Worm (Caenorhabditis elegans) whole organism, L4 larva: Measurements from ENCODE around the gene DH11.5.

Source experiments
- F10B5.3 ChIP-seq: sonication (generic microtip); optimal IDR thresholded peaks from 2 replicates; lab custom pipeline; 2016; ENCODE audit warnings: mild to moderate bottlenecking, missing genetic modification characterization, missing compliant biosample characterization
- F44E2.7 ChIP-seq: fragments of 200-800 bp; sonication (Bioruptor generic); IDR thresholded peaks from 2 replicates; pipeline ENCODE4 v2.1.2; 2022; ENCODE audit warnings: missing genetic modification characterization, missing compliant biosample characterization
- R02D3.7 ChIP-seq: fragments of 150-350 bp; sonication (generic microtip); optimal IDR thresholded peaks from 3 replicates; lab custom pipeline; 2014; ENCODE audit warnings: missing biosample characterization, missing genetic modification characterization
- T20F7.1 ChIP-seq: fragments of 200-800 bp; sonication (Bioruptor generic); optimal IDR thresholded peaks from 2 replicates; lab custom pipeline; 2018; ENCODE audit warnings: mild to moderate bottlenecking, missing genetic modification characterization, missing compliant biosample characterization
- Y48G9A.11 ChIP-seq: fragments of 200-800 bp; sonication (Bioruptor generic); IDR thresholded peaks from 2 replicates; pipeline ENCODE4 v1.3.6; 2022; ENCODE audit warnings: missing genetic modification reagents, missing genetic modification characterization, missing compliant biosample characterization
- ZK546.5 ChIP-seq, 2 experiments: sonication (generic microtip); optimal IDR thresholded peaks; 2 replicates each; lab custom pipeline; 2017; ENCODE audit warnings: missing biosample characterization in 2 of 2, missing genetic modification characterization in 2 of 2
- arid-1 ChIP-seq: fragments of 200-800 bp; sonication (Bioruptor generic); conservative IDR thresholded peaks from 2 replicates; pipeline ENCODE4 v1.3.6; 2022; ENCODE audit warnings: missing genetic modification reagents, missing genetic modification characterization, missing compliant biosample characterization
- ceh-28 ChIP-seq: fragments of 150-350 bp; optimal IDR thresholded peaks from 2 replicates; lab custom pipeline; 2014; ENCODE audit warnings: missing biosample characterization, missing genetic modification reagents, missing genetic modification characterization
- ceh-32 ChIP-seq: sonication (generic microtip); optimal IDR thresholded peaks from 2 replicates; lab custom pipeline; 2016; ENCODE audit warnings: mild to moderate bottlenecking, missing genetic modification characterization, missing compliant biosample characterization; ENCODE audit not compliant: poor library complexity
- ceh-44 ChIP-seq: fragments of 200-800 bp; sonication (Bioruptor generic); IDR thresholded peaks from 2 replicates; pipeline ENCODE4 v1.3.6; 2022; ENCODE audit warnings: missing genetic modification reagents, missing genetic modification characterization, missing compliant biosample characterization
- ceh-62 ChIP-seq: sonication (generic microtip); optimal IDR thresholded peaks from 2 replicates; lab custom pipeline; 2017; ENCODE audit warnings: missing biosample characterization, missing genetic modification characterization
- cey-2 ChIP-seq: sonication (generic microtip); optimal IDR thresholded peaks from 3 replicates; lab custom pipeline; 2017; ENCODE audit warnings: missing genetic modification characterization, mild to moderate bottlenecking, missing compliant biosample characterization, antibody characterized with exemption, borderline replicate concordance; ENCODE audit not compliant: insufficient read depth
- daf-12 ChIP-seq: fragments of 150-350 bp; optimal IDR thresholded peaks from 2 replicates; lab custom pipeline; 2014; ENCODE audit warnings: missing biosample characterization, missing genetic modification reagents, missing genetic modification characterization
- dmd-9 ChIP-seq: fragments of 200-800 bp; sonication (Bioruptor generic); IDR thresholded peaks from 2 replicates; pipeline ENCODE4 v1.3.6; 2022; ENCODE audit warnings: missing genetic modification reagents, missing genetic modification characterization, missing compliant biosample characterization
- egl-43 ChIP-seq: fragments of 200-800 bp; sonication (Bioruptor generic); IDR thresholded peaks from 2 replicates; pipeline ENCODE4 v1.3.6; 2022; ENCODE audit warnings: missing genetic modification reagents, missing genetic modification characterization, missing compliant biosample characterization
- fkh-10 ChIP-seq: fragments of 150-350 bp; optimal IDR thresholded peaks from 2 replicates; lab custom pipeline; 2014; ENCODE audit warnings: missing biosample characterization, missing genetic modification reagents, missing genetic modification characterization
- gei-8 ChIP-seq: fragments of 200-800 bp; sonication (Bioruptor generic); optimal IDR thresholded peaks from 2 replicates; lab custom pipeline; 2018; ENCODE audit warnings: mild to moderate bottlenecking, missing genetic modification characterization, missing compliant biosample characterization
- hlh-11 ChIP-seq: fragments of 200-800 bp; sonication (Bioruptor generic); optimal IDR thresholded peaks from 2 replicates; lab custom pipeline; 2018; ENCODE audit warnings: mild to moderate bottlenecking, missing genetic modification characterization, missing compliant biosample characterization
- hmg-1.1 ChIP-seq: fragments of 200-800 bp; sonication (Bioruptor generic); IDR thresholded peaks from 2 replicates; pipeline ENCODE4 v1.3.6; 2022; ENCODE audit warnings: missing genetic modification reagents, missing genetic modification characterization, missing compliant biosample characterization
- jun-1 ChIP-seq: fragments of 150-350 bp; optimal IDR thresholded peaks from 2 replicates; lab custom pipeline; 2014; ENCODE audit warnings: missing biosample characterization, missing genetic modification reagents, missing genetic modification characterization
- lim-7 ChIP-seq: fragments of 200-800 bp; sonication (Bioruptor generic); IDR thresholded peaks from 2 replicates; pipeline ENCODE4 v1.3.6; 2022; ENCODE audit warnings: missing genetic modification characterization, missing compliant biosample characterization
- lin-1 ChIP-seq: fragments of 200-800 bp; sonication (Bioruptor generic); IDR thresholded peaks from 2 replicates; pipeline ENCODE4 v1.3.6; 2022; ENCODE audit warnings: missing genetic modification reagents, missing genetic modification characterization, missing compliant biosample characterization
- lin-15B ChIP-seq: fragments of 150-350 bp; sonication (generic microtip); optimal IDR thresholded peaks from 3 replicates; lab custom pipeline; 2014; ENCODE audit warnings: missing biosample characterization, missing genetic modification characterization
- lin-29 ChIP-seq: fragments of 200-800 bp; sonication (Bioruptor generic); IDR thresholded peaks from 2 replicates; pipeline ENCODE4 v1.3.6; 2022; ENCODE audit warnings: missing genetic modification reagents, missing genetic modification characterization, missing compliant biosample characterization
- lin-39 ChIP-seq: fragments of 150-350 bp; optimal IDR thresholded peaks from 2 replicates; lab custom pipeline; 2014; ENCODE audit warnings: missing biosample characterization, missing genetic modification reagents, missing genetic modification characterization
- lir-3 ChIP-seq: sonication (generic microtip); optimal IDR thresholded peaks from 2 replicates; lab custom pipeline; 2016; ENCODE audit warnings: mild to moderate bottlenecking, missing genetic modification characterization, missing compliant biosample characterization
- mdl-1 ChIP-seq, 2 experiments: fragments of 150-350 bp in 1 of 2; sonication (generic microtip) in 1 of 2; optimal IDR thresholded peaks; 2 replicates each; lab custom pipeline; 2014 to 2017; ENCODE audit warnings: missing biosample characterization in 2 of 2, missing genetic modification characterization in 2 of 2
- mep-1 ChIP-seq: fragments of 150-350 bp; sonication (generic microtip); optimal IDR thresholded peaks from 3 replicates; lab custom pipeline; 2014; ENCODE audit warnings: missing biosample characterization, missing genetic modification characterization
- nhr-111 ChIP-seq: fragments of 200-800 bp; sonication (Bioruptor generic); optimal IDR thresholded peaks from 2 replicates; lab custom pipeline; 2018; ENCODE audit warnings: mild to moderate bottlenecking, missing genetic modification characterization, missing compliant biosample characterization
- nhr-237 ChIP-seq: sonication (generic microtip); optimal IDR thresholded peaks from 2 replicates; lab custom pipeline; 2017; ENCODE audit warnings: missing biosample characterization, missing genetic modification characterization
- nhr-48 ChIP-seq: sonication (generic microtip); optimal IDR thresholded peaks from 2 replicates; lab custom pipeline; 2016; ENCODE audit warnings: mild to moderate bottlenecking, missing genetic modification characterization, missing compliant biosample characterization
- nhr-76 ChIP-seq: fragments of 150-350 bp; optimal IDR thresholded peaks from 2 replicates; lab custom pipeline; 2014; ENCODE audit warnings: missing biosample characterization, missing genetic modification characterization
- pha-4 ChIP-seq, 2 experiments: fragments of 150-350 bp in 1 of 2; fragments of 200-800 bp in 1 of 2; sonication (Bioruptor generic) in 1 of 2; IDR thresholded peaks in 1 of 2; optimal IDR thresholded peaks in 1 of 2; 2 replicates each; pipeline versions ENCODE4 v1.3.6 to Lab custom; 2014 to 2022; ENCODE audit warnings: missing genetic modification characterization in 2 of 2, missing genetic modification reagents in 2 of 2, missing biosample characterization in 1 of 2, missing compliant biosample characterization in 1 of 2
- php-3 ChIP-seq: fragments of 200-800 bp; sonication (Bioruptor generic); IDR thresholded peaks from 2 replicates; pipeline ENCODE4 v1.3.6; 2022; ENCODE audit warnings: missing genetic modification reagents, missing genetic modification characterization, missing compliant biosample characterization
- pqm-1 ChIP-seq: sonication (generic microtip); optimal IDR thresholded peaks from 2 replicates; lab custom pipeline; 2017; ENCODE audit warnings: missing biosample characterization, missing genetic modification characterization
- rbr-2 ChIP-seq: sonication (generic microtip); optimal IDR thresholded peaks from 2 replicates; lab custom pipeline; 2016; ENCODE audit warnings: missing genotype, missing genetic modification characterization, missing compliant biosample characterization
- set-16 ChIP-seq: fragments of 200-800 bp; sonication (Bioruptor generic); IDR thresholded peaks from 2 replicates; pipeline ENCODE4 v1.3.6; 2022; ENCODE audit warnings: missing genetic modification reagents, missing genetic modification characterization, missing compliant biosample characterization
- skn-1 ChIP-seq: fragments of 150-350 bp; optimal IDR thresholded peaks from 2 replicates; lab custom pipeline; 2014; ENCODE audit warnings: missing biosample characterization, missing genetic modification characterization
- snpc-1.2 ChIP-seq: fragments of 200-800 bp; sonication (Bioruptor generic); IDR thresholded peaks from 2 replicates; pipeline ENCODE4 v1.3.6; 2022; ENCODE audit warnings: missing genetic modification reagents, missing genetic modification characterization, missing compliant biosample characterization
- snpc-4 ChIP-seq: fragments of 150-350 bp; optimal IDR thresholded peaks from 2 replicates; lab custom pipeline; 2014; ENCODE audit warnings: missing biosample characterization, missing genetic modification characterization
- spr-1 ChIP-seq: sonication (generic microtip); optimal IDR thresholded peaks from 2 replicates; lab custom pipeline; 2016; ENCODE audit warnings: mild to moderate bottlenecking, missing genetic modification characterization, missing compliant biosample characterization
- spr-3 ChIP-seq: fragments of 200-800 bp; sonication (Bioruptor generic); optimal IDR thresholded peaks from 2 replicates; lab custom pipeline; 2018; ENCODE audit warnings: mild to moderate bottlenecking, missing genetic modification characterization, missing compliant biosample characterization
- tra-1 ChIP-seq: fragments of 200-800 bp; sonication (Bioruptor generic); IDR thresholded peaks from 2 replicates; pipeline ENCODE4 v1.3.6; 2022; ENCODE audit warnings: missing genetic modification reagents, missing genetic modification characterization, missing compliant biosample characterization
- unc-130 ChIP-seq: sonication (generic microtip); optimal IDR thresholded peaks from 2 replicates; lab custom pipeline; 2016; ENCODE audit warnings: missing genetic modification reagents, missing genetic modification characterization, missing compliant biosample characterization
- unc-39 ChIP-seq: sonication (generic microtip); optimal IDR thresholded peaks from 2 replicates; lab custom pipeline; 2017; ENCODE audit warnings: missing biosample characterization, missing genetic modification characterization
- unc-62 ChIP-seq, 3 experiments: fragments of 150-350 bp in 1 of 3; sonication (generic microtip); optimal IDR thresholded peaks in 2 of 3; peaks in 1 of 3; 1 replicate in 1 of 3; 2 replicates in 2 of 3; lab custom pipeline; 2014 to 2017; ENCODE audit warnings: missing biosample characterization in 3 of 3, missing genetic modification characterization in 3 of 3, missing genetic modification reagents in 3 of 3, missing genotype in 1 of 3
- vab-7 ChIP-seq: fragments of 200-800 bp; sonication (Bioruptor generic); IDR thresholded peaks from 2 replicates; pipeline ENCODE4 v1.3.6; 2022; ENCODE audit warnings: missing genetic modification reagents, missing genetic modification characterization, missing compliant biosample characterization
- zag-1 ChIP-seq: fragments of 150-350 bp; optimal IDR thresholded peaks from 2 replicates; lab custom pipeline; 2014; ENCODE audit warnings: missing biosample characterization, missing genetic modification characterization
- zfp-3 ChIP-seq: fragments of 200-800 bp; sonication (Bioruptor generic); conservative IDR thresholded peaks from 2 replicates; pipeline ENCODE4 v1.3.6; 2022; ENCODE audit warnings: missing genetic modification reagents, missing genetic modification characterization, missing compliant biosample characterization
- zip-2 ChIP-seq: fragments of 150-350 bp; optimal IDR thresholded peaks from 2 replicates; lab custom pipeline; 2014; ENCODE audit warnings: missing biosample characterization, missing genetic modification characterization
- ztf-7 ChIP-seq: fragments of 150-350 bp; optimal IDR thresholded peaks from 2 replicates; lab custom pipeline; 2014; ENCODE audit warnings: missing biosample characterization, missing genetic modification characterization

DH11.5 gene

ce11 chrII:8034008-8034407, 57.6 kb downstream of the DH11.5 start (continued):
- no peak for TF ChIP-seq R02D3.7 (tag; lab: Kevin White, UChicago)
- TF ChIP-seq ztf-7 (tag; lab: Kevin White, UChicago): no peak
- TF ChIP-seq ceh-62: no peak
- no peak for TF ChIP-seq lir-3 (tag; lab: Kevin White, UChicago)
- TF ChIP-seq pha-4 (GFP tag; IDR thresholded peaks at IDR 0.05; lab: Robert Waterston, UW): no peak
- no peak for TF ChIP-seq pha-4 (tag; optimal IDR thresholded peaks at IDR 0.05; lab: Kevin White, UChicago)
- TF ChIP-seq ceh-44 (GFP tag; lab: Robert Waterston, UW): no peak
- TF ChIP-seq mdl-1 (tag; optimal IDR thresholded peaks at IDR 0.05; lab: Kevin White, UChicago): peak in 1 of 2 experiments; percentile 5
- TF ChIP-seq spr-1 (tag; lab: Kevin White, UChicago): no peak
- TF ChIP-seq lin-15B: no peak
- TF ChIP-seq nhr-48 (tag; lab: Kevin White, UChicago): peak; percentile 19
- TF ChIP-seq dmd-9: no peak
- TF ChIP-seq F44E2.7 (GFP tag; lab: Robert Waterston, UW): no peak
- TF ChIP-seq zip-2 (tag; lab: Kevin White, UChicago): no peak
- TF ChIP-seq unc-130 (GFP tag; lab: Kevin White, UChicago): no peak
- no peak for TF ChIP-seq skn-1
- TF ChIP-seq snpc-4 (tag; lab: Kevin White, UChicago): no peak
- TF ChIP-seq vab-7 (GFP tag; lab: Robert Waterston, UW): no peak
- TF ChIP-seq nhr-76 (tag; lab: Kevin White, UChicago): no peak
- no peak for TF ChIP-seq rbr-2
- TF ChIP-seq lin-39 (tag; lab: Kevin White, UChicago): no peak
- no peak for TF ChIP-seq ceh-28
- TF ChIP-seq daf-12: no peak
- TF ChIP-seq F10B5.3 (tag; lab: Kevin White, UChicago): no peak
- no peak for TF ChIP-seq mep-1 (tag; lab: Kevin White, UChicago)
- TF ChIP-seq tra-1 (GFP tag; lab: Robert Waterston, UW): peak; percentile 66; the same call in 1 of the 2 replicates
- no peak for TF ChIP-seq unc-62 (GFP tag; optimal IDR thresholded peaks at IDR 0.05 in 1 of 2; lab: Kevin White, UChicago)
- no peak for TF ChIP-seq unc-62 (tag; optimal IDR thresholded peaks at IDR 0.05; lab: Kevin White, UChicago)
- TF ChIP-seq pqm-1 (tag; lab: Kevin White, UChicago): peak; percentile 17
- no peak for TF ChIP-seq egl-43
- TF ChIP-seq jun-1 (tag; lab: Kevin White, UChicago): no peak
- no peak for TF ChIP-seq lim-7 (GFP tag; lab: Robert Waterston, UW)
- TF ChIP-seq php-3 (GFP tag; lab: Robert Waterston, UW): peak; percentile 55
- TF ChIP-seq unc-39 (tag; lab: Kevin White, UChicago): no peak
- TF ChIP-seq ceh-32 (tag; lab: Kevin White, UChicago): no peak
- no peak for TF ChIP-seq nhr-111 (GFP tag; lab: Kevin White, UChicago)
- TF ChIP-seq zag-1 (tag; lab: Kevin White, UChicago): no peak
- TF ChIP-seq lin-29: no peak
- TF ChIP-seq gei-8 (GFP tag; lab: Kevin White, UChicago): no peak
- TF ChIP-seq spr-3 (GFP tag; lab: Kevin White, UChicago): no peak
- TF ChIP-seq cey-2 (tag; lab: Kevin White, UChicago): no peak
- no peak for TF ChIP-seq snpc-1.2 (GFP tag; lab: Robert Waterston, UW)
- no peak for TF ChIP-seq set-16
- TF ChIP-seq lin-1 (GFP tag; lab: Robert Waterston, UW): 0 out of 2 replicates have a peak, but pooled peaks have one; percentile 26
- TF ChIP-seq fkh-10 (GFP tag; lab: Kevin White, UChicago): no peak
- peak; percentile 39 for TF ChIP-seq hlh-11 (tag; lab: Kevin White, UChicago)
- TF ChIP-seq T20F7.1 (GFP tag; lab: Kevin White, UChicago): no peak
- TF ChIP-seq ZK546.5 (tag; optimal IDR thresholded peaks at IDR 0.05; lab: Kevin White, UChicago): no peak
- TF ChIP-seq arid-1 (GFP tag; lab: Robert Waterston, UW): no peak
- TF ChIP-seq hmg-1.1 (GFP tag; lab: Robert Waterston, UW): no peak
- TF ChIP-seq nhr-237 (tag; lab: Kevin White, UChicago): no peak
- TF ChIP-seq zfp-3 (GFP tag; lab: Robert Waterston, UW): no peak
- no peak for TF ChIP-seq Y48G9A.11 (GFP tag; lab: Robert Waterston, UW)
